Worm (Caenorhabditis elegans): ENCODE results near the gene scl-25.

scl-25 gene

ce11 chrV:17212743-17213142 is 12.7 kb upstream of the scl-25 start, which contains the start of gene srh-113:
srh-113 (plus strand) TSS chrV:17213043.
- no peak for TF ChIP-seq lin-39 (tag; optimal IDR thresholded peaks at IDR 0.05)
- no peak for TF ChIP-seq nhr-237 (tag; optimal IDR thresholded peaks at IDR 0.05)
- no peak for TF ChIP-seq rnt-1 (tag; optimal IDR thresholded peaks at IDR 0.05)
- TF ChIP-seq ceh-63 (GFP tag; optimal IDR thresholded peaks at IDR 0.05), result no peak
- TF ChIP-seq ceh-8 (GFP tag; optimal IDR thresholded peaks at IDR 0.05), result no peak

ce11 chrV:17215602-17216001 is 9.9 kb upstream of the scl-25 start:
- TF ChIP-seq dsc-1 (tag; optimal IDR thresholded peaks at IDR 0.05) (no peak), sup-37 (GFP tag; optimal IDR thresholded peaks at IDR 0.05) (no peak), nhr-237 (tag; optimal IDR thresholded peaks at IDR 0.05) (no peak), C16A3.4 (tag; optimal IDR thresholded peaks at IDR 0.05) (no peak), mdl-1 (tag; optimal IDR thresholded peaks at IDR 0.05) (no peak), ces-1 (GFP tag; optimal IDR thresholded peaks at IDR 0.05) (no peak), aly-2 (tag; optimal IDR thresholded peaks at IDR 0.05) (no peak)

DNA sequence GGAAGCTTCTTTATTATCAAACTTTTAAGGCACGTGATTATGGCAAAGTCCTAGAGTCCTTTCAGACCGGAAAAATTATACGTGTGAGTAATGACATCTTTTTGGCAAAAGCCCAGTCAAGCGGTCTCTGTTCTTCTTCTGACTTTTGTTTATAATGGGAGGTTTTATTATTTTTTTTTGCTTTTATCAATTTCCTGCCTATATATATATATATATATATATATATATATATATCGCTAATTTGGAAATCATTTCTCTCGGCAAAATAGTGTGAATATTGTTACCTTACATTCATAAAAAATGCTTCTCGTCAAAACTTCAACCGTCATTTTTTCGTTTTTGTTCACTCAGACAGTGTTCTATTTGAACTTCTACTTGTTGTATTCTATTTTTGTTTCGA is 7.8 kb upstream of the scl-25 start, which contains the start of gene srbc-62:
Gene srbc-62 (plus strand): TSS at position 301 of the 400 bp plus-strand sequence.
- no peak for TF ChIP-seq fos-1 (tag; optimal IDR thresholded peaks at IDR 0.05)
- TF ChIP-seq aly-2 (tag; optimal IDR thresholded peaks at IDR 0.05), result no peak
- no peak for TF ChIP-seq ceh-8 (GFP tag; optimal IDR thresholded peaks at IDR 0.05)
- TF ChIP-seq ceh-63 (GFP tag; optimal IDR thresholded peaks at IDR 0.05), result no peak
- TF ChIP-seq Y116A8C.19 (tag; optimal IDR thresholded peaks at IDR 0.05; ENCODE audit: borderline replicate concordance), result no peak
- no peak for TF ChIP-seq blmp-1 (tag; optimal IDR thresholded peaks at IDR 0.05)
- no peak for TF ChIP-seq nhr-90 (tag; optimal IDR thresholded peaks at IDR 0.05; ENCODE audit: poor library complexity)
- TF ChIP-seq nhr-19 (GFP tag; conservative IDR thresholded peaks at IDR 0.05), result no peak

- no peak for TF ChIP-seq fkh-10 (GFP tag; optimal IDR thresholded peaks at IDR 0.05)
- TF ChIP-seq nhr-77 (tag; optimal IDR thresholded peaks at IDR 0.05), result no peak
- TF ChIP-seq sup-37 (GFP tag; optimal IDR thresholded peaks at IDR 0.05), result no peak
- no peak for TF ChIP-seq ceh-82 (tag; optimal IDR thresholded peaks at IDR 0.05)
- TF ChIP-seq snpc-4 (tag; optimal IDR thresholded peaks at IDR 0.05), result no peak
- TF ChIP-seq nhr-47 (tag; optimal IDR thresholded peaks at IDR 0.05), result no peak
- TF ChIP-seq efl-1 (optimal IDR thresholded peaks at IDR 0.05), result no peak
- TF ChIP-seq efl-1 (GFP tag; optimal IDR thresholded peaks at IDR 0.05 in 1 of 2), result no peak
- TF ChIP-seq aha-1 (tag; optimal IDR thresholded peaks at IDR 0.05), result no peak
- no peak for TF ChIP-seq elt-3 (tag; optimal IDR thresholded peaks at IDR 0.05)
- TF ChIP-seq unc-130 (tag; optimal IDR thresholded peaks at IDR 0.05), result no peak
- TF ChIP-seq blmp-1 (tag; optimal IDR thresholded peaks at IDR 0.05), result no peak
These were observed 5.1 kb upstream of the scl-25 start, which contains the start of gene srh-109 for ce11 chrV:17220345-17220744. srh-109 (minus strand) TSS chrV:17220445.

ce11 chrV:17223305-17223704 is 2.2 kb upstream of the scl-25 start, which contains the start of gene srh-252:
srh-252 (minus strand) TSS chrV:17223405.
- no peak for TF ChIP-seq irx-1 (tag; optimal IDR thresholded peaks at IDR 0.05)
- TF ChIP-seq ceh-90 (tag; optimal IDR thresholded peaks at IDR 0.05), result no peak
- no peak for TF ChIP-seq tlp-1 (tag; optimal IDR thresholded peaks at IDR 0.05)
- TF ChIP-seq nhr-11 (tag; optimal IDR thresholded peaks at IDR 0.05), result no peak
- no peak for TF ChIP-seq ceh-63 (GFP tag; optimal IDR thresholded peaks at IDR 0.05)
- TF ChIP-seq lin-15B (tag; optimal IDR thresholded peaks at IDR 0.05), result no peak
- no peak for TF ChIP-seq nhr-237 (tag; optimal IDR thresholded peaks at IDR 0.05)
- no peak for TF ChIP-seq mep-1 (tag; optimal IDR thresholded peaks at IDR 0.05)
- TF ChIP-seq C04F5.9 (tag; optimal IDR thresholded peaks at IDR 0.05), result no peak
- no peak for TF ChIP-seq zip-4 (GFP tag; optimal IDR thresholded peaks at IDR 0.05)
- TF ChIP-seq lin-39 (tag; optimal IDR thresholded peaks at IDR 0.05), result no peak
- TF ChIP-seq nhr-47 (tag; optimal IDR thresholded peaks at IDR 0.05), result no peak
- TF ChIP-seq aly-2 (tag; optimal IDR thresholded peaks at IDR 0.05), result no peak
- no peak for TF ChIP-seq aha-1 (tag; optimal IDR thresholded peaks at IDR 0.05)

Data from whole organism, L1 larva.